Fruit fly (Drosophila melanogaster) whole organism, wandering third instar larva: ENCODE results near the gene CG10657.
A peak's percentile ranks its signal among the peaks of the same experiment; 100 is the strongest.

Experiments
- Abd-B ChIP-seq: fragments of >200 bp; optimal IDR thresholded peaks from 2 replicates; lab custom pipeline; 2017; ENCODE audit warnings: missing biosample characterization, missing genetic modification characterization
- CG9705 ChIP-seq: fragments of 200-800 bp; sonication (Bioruptor generic); optimal IDR thresholded peaks from 2 replicates; lab custom pipeline; 2018; ENCODE audit warnings: missing biosample characterization, mild to moderate bottlenecking, missing genetic modification characterization
- CrebA ChIP-seq: fragments of 200-800 bp; sonication (Bioruptor generic); optimal IDR thresholded peaks from 2 replicates; lab custom pipeline; 2016; ENCODE audit warnings: missing biosample characterization, mild to moderate bottlenecking, missing genetic modification characterization, borderline replicate concordance
- Dfd ChIP-seq: fragments of >200 bp; optimal IDR thresholded peaks from 2 replicates; lab custom pipeline; 2017; ENCODE audit warnings: missing biosample characterization, missing genetic modification characterization
- Dif ChIP-seq: fragments of 200-275, 200-300 bp; sonication (Bioruptor generic); optimal IDR thresholded peaks from 2 replicates; lab custom pipeline; 2018; ENCODE audit warnings: missing biosample characterization, missing genetic modification characterization; ENCODE audit not compliant: partially characterized antibody
- GATAd ChIP-seq: sonication (Bioruptor generic); optimal IDR thresholded peaks from 2 replicates; lab custom pipeline; 2016; ENCODE audit warnings: missing biosample characterization, missing genetic modification characterization
- HLH106 ChIP-seq: fragments of 200-800 bp; optimal IDR thresholded peaks from 3 replicates; lab custom pipeline; 2019; ENCODE audit warnings: missing biosample characterization, mild to moderate bottlenecking, missing genetic modification characterization, moderate library complexity
- Hnf4 ChIP-seq: fragments of 200-800 bp; sonication (Bioruptor generic); optimal IDR thresholded peaks from 2 replicates; lab custom pipeline; 2016; ENCODE audit warnings: missing biosample characterization, mild to moderate bottlenecking, missing genetic modification characterization
- Hr78 ChIP-seq: fragments of >200 bp; optimal IDR thresholded peaks from 2 replicates; lab custom pipeline; 2017; ENCODE audit warnings: missing biosample characterization, missing genetic modification characterization
- Hr83 ChIP-seq: fragments of 200-300 bp; sonication (Bioruptor generic); optimal IDR thresholded peaks from 2 replicates; lab custom pipeline; 2016; ENCODE audit warnings: missing biosample characterization, mild to moderate bottlenecking, missing genetic modification characterization, moderate library complexity; ENCODE audit not compliant: poor library complexity, severe bottlenecking
- Jra ChIP-seq: sonication (Bioruptor generic); optimal IDR thresholded peaks from 2 replicates; lab custom pipeline; 2016; ENCODE audit warnings: missing biosample characterization, missing genetic modification characterization
- Mio ChIP-seq: sonication (Bioruptor generic); optimal IDR thresholded peaks from 2 replicates; lab custom pipeline; 2016; ENCODE audit warnings: missing biosample characterization, missing genetic modification characterization
- Myc ChIP-seq: fragments of >200 bp; optimal IDR thresholded peaks from 2 replicates; lab custom pipeline; 2017
- N ChIP-seq: fragments of >200 bp; optimal IDR thresholded peaks from 2 replicates; lab custom pipeline; 2018; ENCODE audit warnings: missing biosample characterization, missing external identifiers, missing genetic modification characterization
- OdsH ChIP-seq: fragments of 200-800 bp; sonication (Bioruptor generic); optimal IDR thresholded peaks from 2 replicates; lab custom pipeline; 2016; ENCODE audit warnings: missing biosample characterization, mild to moderate bottlenecking, missing genetic modification characterization
- Rel ChIP-seq, 2 experiments: fragments of 200-800 bp; sonication (Bioruptor generic) in 1 of 2; optimal IDR thresholded peaks; 2 replicates in 1 of 2; 3 replicates in 1 of 2; lab custom pipeline; 2016 to 2019; ENCODE audit warnings: mild to moderate bottlenecking in 2 of 2, missing biosample characterization in 2 of 2, missing genetic modification characterization in 2 of 2, moderate library complexity in 1 of 2
- Sp1 ChIP-seq: fragments of 200-800 bp; sonication (Bioruptor generic); optimal IDR thresholded peaks from 3 replicates; lab custom pipeline; 2019; ENCODE audit warnings: missing biosample characterization, mild to moderate bottlenecking, missing genetic modification characterization, moderate library complexity
- Vsx2 ChIP-seq: fragments of 200-300, 225-300 bp; sonication (Bioruptor generic); optimal IDR thresholded peaks from 2 replicates; lab custom pipeline; 2018; ENCODE audit warnings: missing biosample characterization, missing genetic modification characterization; ENCODE audit not compliant: partially characterized antibody
- br ChIP-seq: fragments of 200-800 bp; sonication (Bioruptor generic); optimal IDR thresholded peaks from 2 replicates; lab custom pipeline; 2016; ENCODE audit warnings: missing biosample characterization, missing genetic modification characterization
- dl ChIP-seq, 2 experiments: fragments of 175-275, 200-275 bp in 1 of 2; fragments of 200-275 bp in 1 of 2; sonication (Bioruptor generic); optimal IDR thresholded peaks; lab custom pipeline; 2018; ENCODE audit warnings: mild to moderate bottlenecking in 2 of 2, missing biosample characterization in 2 of 2, missing genetic modification characterization in 2 of 2, moderate library complexity in 2 of 2; ENCODE audit not compliant: partially characterized antibody in 2 of 2, insufficient read depth in 1 of 2
- dmrt93B ChIP-seq: fragments of 200-800 bp; sonication (Bioruptor generic); optimal IDR thresholded peaks from 2 replicates; lab custom pipeline; 2018; ENCODE audit warnings: missing biosample characterization, mild to moderate bottlenecking, missing genetic modification characterization
- dsf ChIP-seq: sonication (Bioruptor generic); optimal IDR thresholded peaks from 2 replicates; lab custom pipeline; 2016; ENCODE audit warnings: missing biosample characterization, missing genetic modification characterization, borderline replicate concordance
- ey ChIP-seq: fragments of 200-800 bp; sonication (Bioruptor generic); optimal IDR thresholded peaks from 2 replicates; lab custom pipeline; 2016; ENCODE audit warnings: missing biosample characterization, missing genetic modification characterization
- foxo ChIP-seq, 2 experiments: fragments of 200-800 bp; sonication (Bioruptor generic); optimal IDR thresholded peaks; 2 replicates in 1 of 2; 3 replicates in 1 of 2; lab custom pipeline; 2016 to 2017; ENCODE audit warnings: missing biosample characterization in 2 of 2, missing genetic modification characterization in 2 of 2
- fru ChIP-seq: fragments of 200-800 bp; sonication (Bioruptor generic); optimal IDR thresholded peaks from 3 replicates; lab custom pipeline; 2016; ENCODE audit warnings: missing biosample characterization, mild to moderate bottlenecking, missing genetic modification characterization
- h ChIP-seq: fragments of 200-800 bp; sonication (Bioruptor generic); optimal IDR thresholded peaks from 3 replicates; lab custom pipeline; 2016; ENCODE audit warnings: missing biosample characterization, mild to moderate bottlenecking, missing genetic modification characterization
- jim ChIP-seq: fragments of 175-275, 200-325 bp; sonication (Bioruptor generic); optimal IDR thresholded peaks from 2 replicates; lab custom pipeline; 2016; ENCODE audit warnings: missing biosample characterization, mild to moderate bottlenecking, missing genetic modification characterization
- lola ChIP-seq: fragments of >200 bp; optimal IDR thresholded peaks from 2 replicates; lab custom pipeline; 2017; ENCODE audit warnings: missing biosample characterization, missing genetic modification characterization
- pan ChIP-seq: fragments of >200 bp; optimal IDR thresholded peaks from 2 replicates; lab custom pipeline; 2017
- psq ChIP-seq: fragments of 200-800 bp; sonication (Bioruptor generic); optimal IDR thresholded peaks from 3 replicates; lab custom pipeline; 2017; ENCODE audit warnings: missing biosample characterization, mild to moderate bottlenecking, missing genetic modification characterization, moderate library complexity
- rgr ChIP-seq: fragments of 200-800 bp; sonication (Bioruptor generic); optimal IDR thresholded peaks from 3 replicates; lab custom pipeline; 2016; ENCODE audit warnings: missing biosample characterization, mild to moderate bottlenecking, missing genetic modification characterization
- sv ChIP-seq: fragments of 200-800 bp; sonication (Bioruptor generic); optimal IDR thresholded peaks from 3 replicates; lab custom pipeline; 2016; ENCODE audit warnings: missing biosample characterization, missing genetic modification characterization
- tai ChIP-seq: sonication (Bioruptor generic); optimal IDR thresholded peaks from 2 replicates; lab custom pipeline; 2016; ENCODE audit warnings: missing biosample characterization, missing genetic modification characterization
- usp ChIP-seq: fragments of >200 bp; optimal IDR thresholded peaks from 2 replicates; lab custom pipeline; 2017; ENCODE audit warnings: missing biosample characterization, missing genetic modification characterization
- woc ChIP-seq: sonication (Bioruptor generic); optimal IDR thresholded peaks from 2 replicates; lab custom pipeline; 2016; ENCODE audit warnings: missing biosample characterization, mild to moderate bottlenecking, missing genetic modification characterization

The CG10657 gene

dm6 chr3L:12514762-12515215, 17.8 kb upstream of the CG10657 start, which contains the start of the genes sti and tral (continued):
- TF ChIP-seq Hr83 (peak; percentile 72), fru (peak; percentile 90), CrebA (GFP tag; lab: Kevin White, UChicago) (no peak)

dm6 chr3L:12507571-12507970, 10.6 kb upstream of the CG10657 start, which contains the start of gene CG10654:
Gene CG10654, minus strand, starts transcription at chr3L:12507840.
- TF ChIP-seq sv (no peak), usp (GFP tag; lab: Kevin White, UChicago) (no peak), Hr78 (GFP tag; lab: Kevin White, UChicago) (no peak), dmrt93B (no peak)

dm6 chr3L:12506963-12507552, 10.0 kb upstream of the CG10657 start:
- TF ChIP-seq h (GFP tag; lab: Kevin White, UChicago) (peak; percentile 75), br (GFP tag; lab: Kevin White, UChicago) (no peak)

dm6 chr3L:12505990-12506389, 9.0 kb upstream of the CG10657 start:
- TF ChIP-seq Myc = no peak
- no peak for TF ChIP-seq usp (GFP tag; lab: Kevin White, UChicago)
- TF ChIP-seq dmrt93B = no peak
- no peak for TF ChIP-seq Rel (GFP tag; optimal IDR thresholded peaks at IDR 0.05; lab: Kevin White, UChicago)
- no peak for TF ChIP-seq Rel (tag; optimal IDR thresholded peaks at IDR 0.05; lab: Kevin White, UChicago)
- TF ChIP-seq woc = no peak
- TF ChIP-seq N (GFP tag; lab: Kevin White, UChicago) = no peak
- no peak for TF ChIP-seq lola (GFP tag; lab: Kevin White, UChicago)
- TF ChIP-seq dl (GFP tag; optimal IDR thresholded peaks at IDR 0.05; lab: Kevin White, UChicago; ENCODE audit: insufficient read depth in 1 of 2, partially characterized antibody in 2 of 2) = no peak
- no peak for TF ChIP-seq tai (GFP tag; lab: Kevin White, UChicago)
- TF ChIP-seq jim (GFP tag; lab: Kevin White, UChicago) = no peak
- no peak for TF ChIP-seq Abd-B (GFP tag; lab: Kevin White, UChicago)
- no peak for TF ChIP-seq Mio (GFP tag; lab: Kevin White, UChicago)
- TF ChIP-seq OdsH (GFP tag; lab: Kevin White, UChicago) = no peak
- TF ChIP-seq HLH106 (tag; lab: Kevin White, UChicago) = no peak
- no peak for TF ChIP-seq Jra
- TF ChIP-seq Vsx2 (GFP tag; lab: Kevin White, UChicago) = no peak

dm6 chr3L:12503865-12504650, 7.0 kb upstream of the CG10657 start, which contains the start of the genes CG10646 and vih:
Gene CG10646, minus strand, starts transcription at chr3L:12503894.
Gene vih, plus strand, starts transcription at chr3L:12504292.
- no peak for TF ChIP-seq N (GFP tag; lab: Kevin White, UChicago)
- no peak for TF ChIP-seq CrebA (GFP tag; lab: Kevin White, UChicago)
- peak; percentile 59 for TF ChIP-seq h (GFP tag; lab: Kevin White, UChicago)
- peak in 1 of 2 experiments; percentile 66 for TF ChIP-seq foxo (GFP tag; optimal IDR thresholded peaks at IDR 0.05; lab: Kevin White, UChicago)
- no peak for TF ChIP-seq lola (GFP tag; lab: Kevin White, UChicago)
- TF ChIP-seq Hr83 = peak; percentile 47
- TF ChIP-seq Sp1 (GFP tag; lab: Kevin White, UChicago) = peak; percentile 54
- peak; percentile 24 for TF ChIP-seq dsf
- TF ChIP-seq br (GFP tag; lab: Kevin White, UChicago) = peak; percentile 11
- peak; percentile 40 for TF ChIP-seq CG9705 (GFP tag; lab: Kevin White, UChicago)
- TF ChIP-seq Hnf4 = no peak
- TF ChIP-seq rgr (GFP tag; lab: Kevin White, UChicago) = peak; percentile 60
- no peak for TF ChIP-seq Dfd (GFP tag; lab: Kevin White, UChicago)
- no peak for TF ChIP-seq pan (lab: Kevin White, UChicago)
- TF ChIP-seq fru = peak; percentile 50
- TF ChIP-seq OdsH (GFP tag; lab: Kevin White, UChicago) = peak; percentile 37
- no peak for TF ChIP-seq Rel (GFP tag; optimal IDR thresholded peaks at IDR 0.05; lab: Kevin White, UChicago)
- TF ChIP-seq Rel (tag; optimal IDR thresholded peaks at IDR 0.05; lab: Kevin White, UChicago) = peak; percentile 43
- no peak for TF ChIP-seq sv
- TF ChIP-seq psq (GFP tag; lab: Kevin White, UChicago) = peak; percentile 67
- peak; percentile 47 for TF ChIP-seq Myc
- TF ChIP-seq ey (GFP tag; lab: Kevin White, UChicago) = peak; percentile 12
- peak; percentile 45 for TF ChIP-seq HLH106 (tag; lab: Kevin White, UChicago)
- TF ChIP-seq GATAd (GFP tag; lab: Kevin White, UChicago) = no peak
- TF ChIP-seq Dif = no peak
- TF ChIP-seq, all 38 proteins: peak for 15
